Worm (Caenorhabditis elegans) whole organism, late embryonic: ENCODE results near the gene str-18.
A peak's percentile ranks its signal among the peaks of the same experiment; 100 is the strongest.
"Not testable (repeated sequence)": the region's sequence is repeated elsewhere in the genome, so short reads cannot be mapped to it uniquely, and the experiment has no call there.

Experiments
- C38D4.7 ChIP-seq: fragments of 200-800 bp; sonication (Bioruptor generic); optimal IDR thresholded peaks from 2 replicates; lab custom pipeline; 2018; ENCODE audit warnings: mild to moderate bottlenecking, missing genetic modification characterization, moderate library complexity, missing compliant biosample characterization
- K09A11.1 ChIP-seq: sonication (generic microtip); optimal IDR thresholded peaks from 2 replicates; lab custom pipeline; 2017; ENCODE audit warnings: antibody characterized with exemption, mild to moderate bottlenecking, missing genetic modification characterization, missing compliant biosample characterization; ENCODE audit not compliant: insufficient read depth
- ceh-19 ChIP-seq: fragments of 200-800 bp; sonication (Bioruptor generic); optimal IDR thresholded peaks from 2 replicates; lab custom pipeline; 2018; ENCODE audit warnings: mild to moderate bottlenecking, missing genetic modification characterization, missing compliant biosample characterization
- ceh-2 ChIP-seq: sonication (generic microtip); optimal IDR thresholded peaks from 2 replicates; lab custom pipeline; 2016; ENCODE audit warnings: missing genotype, missing genetic modification characterization, missing compliant biosample characterization
- ceh-22 ChIP-seq: sonication (generic microtip); optimal IDR thresholded peaks from 2 replicates; lab custom pipeline; 2017; ENCODE audit warnings: missing biosample characterization, missing genetic modification characterization
- ceh-31 ChIP-seq: sonication (generic microtip); optimal IDR thresholded peaks from 2 replicates; lab custom pipeline; 2016; ENCODE audit warnings: missing genetic modification characterization, missing compliant biosample characterization
- ceh-34 ChIP-seq: sonication (generic microtip); optimal IDR thresholded peaks from 2 replicates; lab custom pipeline; 2016; ENCODE audit warnings: mild to moderate bottlenecking, missing genetic modification characterization, missing compliant biosample characterization
- ceh-45 ChIP-seq: fragments of 200-800 bp; sonication (Bioruptor generic); IDR thresholded peaks from 2 replicates; pipeline ENCODE4 v1.3.6; 2022; ENCODE audit warnings: missing genetic modification reagents, missing genetic modification characterization, missing compliant biosample characterization
- ceh-48 ChIP-seq: sonication (generic microtip); optimal IDR thresholded peaks from 2 replicates; lab custom pipeline; 2016; ENCODE audit warnings: missing genetic modification characterization, inconsistent platforms, missing compliant biosample characterization
- ceh-6 ChIP-seq: fragments of 200-800 bp; sonication (Bioruptor generic); optimal IDR thresholded peaks from 2 replicates; lab custom pipeline; 2018; ENCODE audit warnings: mild to moderate bottlenecking, missing genetic modification characterization, missing compliant biosample characterization
- ceh-9 ChIP-seq: sonication (generic microtip); optimal IDR thresholded peaks from 2 replicates; lab custom pipeline; 2016; ENCODE audit warnings: mild to moderate bottlenecking, missing genetic modification characterization, inconsistent platforms, missing compliant biosample characterization
- che-1 ChIP-seq: sonication (generic microtip); optimal IDR thresholded peaks from 2 replicates; lab custom pipeline; 2016; ENCODE audit warnings: mild to moderate bottlenecking, missing genetic modification characterization, missing compliant biosample characterization
- dve-1 ChIP-seq: sonication (generic microtip); optimal IDR thresholded peaks from 2 replicates; lab custom pipeline; 2017; ENCODE audit warnings: antibody characterized with exemption, mild to moderate bottlenecking, missing genetic modification characterization, missing compliant biosample characterization
- elt-2 ChIP-seq: sonication (generic microtip); optimal IDR thresholded peaks from 2 replicates; lab custom pipeline; 2016; ENCODE audit warnings: missing genetic modification reagents, missing genetic modification characterization, missing compliant biosample characterization
- ets-4 ChIP-seq: sonication (generic microtip); optimal IDR thresholded peaks from 2 replicates; lab custom pipeline; 2016; ENCODE audit warnings: missing genetic modification characterization, missing compliant biosample characterization
- eyg-1 ChIP-seq: sonication (generic microtip); optimal IDR thresholded peaks from 2 replicates; lab custom pipeline; 2016; ENCODE audit warnings: missing genotype, missing genetic modification characterization, missing compliant biosample characterization
- fax-1 ChIP-seq: sonication (generic microtip); optimal IDR thresholded peaks from 2 replicates; lab custom pipeline; 2016; ENCODE audit warnings: missing genotype, missing genetic modification characterization, missing compliant biosample characterization
- fkh-10 ChIP-seq: fragments of 150-350 bp; optimal IDR thresholded peaks from 2 replicates; lab custom pipeline; 2014; ENCODE audit warnings: missing biosample characterization, missing genetic modification reagents, missing genetic modification characterization
- fkh-6 ChIP-seq: sonication (generic microtip); optimal IDR thresholded peaks from 2 replicates; lab custom pipeline; 2016; ENCODE audit warnings: missing genetic modification characterization, missing compliant biosample characterization
- gmeb-2 ChIP-seq: sonication (generic microtip); optimal IDR thresholded peaks from 2 replicates; lab custom pipeline; 2016; ENCODE audit warnings: missing genetic modification characterization, inconsistent platforms, missing compliant biosample characterization
- hlh-15 ChIP-seq: sonication (generic microtip); optimal IDR thresholded peaks from 2 replicates; lab custom pipeline; 2016; ENCODE audit warnings: missing genetic modification characterization, missing compliant biosample characterization
- hlh-8 ChIP-seq: sonication (generic microtip); optimal IDR thresholded peaks from 2 replicates; lab custom pipeline; 2016; ENCODE audit warnings: missing genotype, missing genetic modification characterization, missing compliant biosample characterization
- lin-11 ChIP-seq: fragments of 200-800 bp; sonication (Bioruptor generic); optimal IDR thresholded peaks from 2 replicates; lab custom pipeline; 2018; ENCODE audit warnings: mild to moderate bottlenecking, missing genetic modification characterization, missing compliant biosample characterization
- mec-3 ChIP-seq: sonication (generic microtip); optimal IDR thresholded peaks from 2 replicates; lab custom pipeline; 2016; ENCODE audit warnings: borderline replicate concordance, missing genetic modification characterization, missing compliant biosample characterization
- nhr-232 ChIP-seq: sonication (generic microtip); optimal IDR thresholded peaks from 2 replicates; lab custom pipeline; 2016; ENCODE audit warnings: missing genetic modification characterization, missing compliant biosample characterization
- odd-2 ChIP-seq: sonication (generic microtip); optimal IDR thresholded peaks from 2 replicates; lab custom pipeline; 2017; ENCODE audit warnings: antibody characterized with exemption, mild to moderate bottlenecking, missing genetic modification characterization, missing compliant biosample characterization
- pat-9 ChIP-seq: fragments of 200-800 bp; sonication (Bioruptor generic); optimal IDR thresholded peaks from 2 replicates; lab custom pipeline; 2018; ENCODE audit warnings: mild to moderate bottlenecking, missing genetic modification characterization, moderate library complexity, missing compliant biosample characterization
- pha-2 ChIP-seq: sonication (generic microtip); optimal IDR thresholded peaks from 2 replicates; lab custom pipeline; 2017; ENCODE audit warnings: mild to moderate bottlenecking, missing genetic modification characterization, missing compliant biosample characterization
- pha-4 ChIP-seq: fragments of 150-350 bp; optimal IDR thresholded peaks from 2 replicates; lab custom pipeline; 2018; ENCODE audit warnings: missing biosample characterization, missing genetic modification reagents, missing genetic modification characterization
- pros-1 ChIP-seq: fragments of 150-350 bp; optimal IDR thresholded peaks from 2 replicates; lab custom pipeline; 2014; ENCODE audit warnings: missing biosample characterization, missing genetic modification reagents, missing genetic modification characterization
- ref-2 ChIP-seq: sonication (generic microtip); optimal IDR thresholded peaks from 2 replicates; lab custom pipeline; 2016; ENCODE audit warnings: missing genetic modification characterization, missing compliant biosample characterization
- sdc-2 ChIP-seq: sonication (generic microtip); optimal IDR thresholded peaks from 2 replicates; lab custom pipeline; 2016; ENCODE audit warnings: missing genotype, missing genetic modification characterization, missing compliant biosample characterization
- sox-2 ChIP-seq: fragments of 200-800 bp; sonication (Bioruptor generic); IDR thresholded peaks from 2 replicates; pipeline ENCODE4 v1.3.6; 2022; ENCODE audit warnings: missing genetic modification reagents, missing genetic modification characterization, missing compliant biosample characterization
- syd-9 ChIP-seq: sonication (generic microtip); optimal IDR thresholded peaks from 2 replicates; lab custom pipeline; 2016; ENCODE audit warnings: mild to moderate bottlenecking, missing genetic modification characterization, moderate library complexity, missing compliant biosample characterization
- ttx-3 ChIP-seq: sonication (generic microtip); optimal IDR thresholded peaks from 2 replicates; lab custom pipeline; 2016; ENCODE audit warnings: missing genetic modification reagents, missing genetic modification characterization, missing compliant biosample characterization
- unc-3 ChIP-seq, 2 experiments: fragments of 200-800 bp in 1 of 2; sonication (Bioruptor generic) in 1 of 2; sonication (generic microtip) in 1 of 2; conservative IDR thresholded peaks in 1 of 2; optimal IDR thresholded peaks in 1 of 2; 2 replicates each; pipeline versions ENCODE4 v1.3.6 to Lab custom; 2016 to 2022; ENCODE audit warnings: missing compliant biosample characterization in 2 of 2, missing genetic modification characterization in 2 of 2, missing genetic modification reagents in 1 of 2
- unc-55 ChIP-seq: sonication (generic microtip); optimal IDR thresholded peaks from 2 replicates; lab custom pipeline; 2017; ENCODE audit warnings: missing biosample characterization, missing genetic modification reagents, missing genetic modification characterization
- unc-86 ChIP-seq: sonication (generic microtip); optimal IDR thresholded peaks from 2 replicates; lab custom pipeline; 2016; ENCODE audit warnings: missing genetic modification characterization, missing compliant biosample characterization
- zip-5 ChIP-seq: sonication (generic microtip); optimal IDR thresholded peaks from 2 replicates; lab custom pipeline; 2016; ENCODE audit warnings: missing genetic modification characterization, missing compliant biosample characterization

The str-18 gene

ce11 chrV:15766122-15766594, 24.4 kb upstream of the str-18 start, which contains the start of the genes haf-3 and F57A10.2 (continued):
- TF ChIP-seq lin-11 (tag; lab: Kevin White, UChicago) = peak; percentile 10

DNA sequence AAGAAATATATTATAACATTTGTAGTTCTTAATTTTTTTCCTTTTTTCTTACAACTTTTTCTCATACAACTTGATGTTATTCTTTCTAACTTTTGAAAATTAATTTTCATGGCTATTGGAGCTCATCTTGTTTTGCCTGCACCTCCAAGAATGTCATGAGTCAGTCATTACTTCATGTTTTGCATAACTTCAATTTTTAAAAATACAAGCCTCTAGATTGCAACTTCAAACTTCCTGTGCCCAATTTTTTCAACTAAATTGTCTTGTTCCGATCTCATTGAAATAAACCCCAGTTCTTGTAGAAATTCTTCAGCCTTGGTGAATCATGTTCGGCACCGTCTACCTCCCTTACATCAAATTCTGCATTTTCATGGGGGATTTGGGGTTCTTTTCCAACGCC, 16.7 kb upstream of the str-18 start, which contains the start of gene str-9:
TSS of gene str-9 (plus strand) at position 301 of the 400 bp plus-strand sequence.
- no peak for TF ChIP-seq unc-55 (GFP tag; lab: Kevin White, UChicago)
- no peak for TF ChIP-seq fkh-10 (GFP tag; lab: Kevin White, UChicago)
- TF ChIP-seq eyg-1 (tag; lab: Kevin White, UChicago) = no peak
- no peak for TF ChIP-seq pros-1
- TF ChIP-seq zip-5 (tag; lab: Kevin White, UChicago) = no peak
- no peak for TF ChIP-seq unc-3 (GFP tag; conservative IDR thresholded peaks at IDR 0.05; lab: Robert Waterston, UW)
- TF ChIP-seq unc-3 (tag; optimal IDR thresholded peaks at IDR 0.05; lab: Kevin White, UChicago) = no peak
- no peak for TF ChIP-seq hlh-15 (tag; lab: Kevin White, UChicago)
- TF ChIP-seq hlh-8 (tag; lab: Kevin White, UChicago) = no peak
- TF ChIP-seq ceh-48 (tag; lab: Kevin White, UChicago) = no peak
- no peak for TF ChIP-seq ceh-34 (tag; lab: Kevin White, UChicago)
- no peak for TF ChIP-seq K09A11.1 (tag; lab: Kevin White, UChicago)
- TF ChIP-seq, all 69 proteins: peak for 0

- TF ChIP-seq hlh-15 (tag; lab: Kevin White, UChicago) = no peak
- TF ChIP-seq elt-2 (tag; lab: Kevin White, UChicago) = no peak
- no peak for TF ChIP-seq fax-1 (tag; lab: Kevin White, UChicago)
- no peak for TF ChIP-seq ceh-31 (tag; lab: Kevin White, UChicago)
- no peak for TF ChIP-seq nhr-232
- TF ChIP-seq sox-2 (GFP tag; lab: Robert Waterston, UW) = no peak
- TF ChIP-seq mec-3 (tag; lab: Kevin White, UChicago) = no peak
- TF ChIP-seq ceh-45 (GFP tag; lab: Robert Waterston, UW) = no peak
- no peak for TF ChIP-seq ceh-19 (GFP tag; lab: Kevin White, UChicago)
- TF ChIP-seq ceh-9 (tag; lab: Kevin White, UChicago) = no peak
- TF ChIP-seq ceh-22 (tag; lab: Kevin White, UChicago) = no peak
- TF ChIP-seq fkh-6 = no peak
- no peak for TF ChIP-seq pat-9 (tag; lab: Kevin White, UChicago)
- TF ChIP-seq syd-9 = no peak
- no peak for TF ChIP-seq K09A11.1 (tag; lab: Kevin White, UChicago)
Measured at ce11 chrV:15757645-15758044, 15.9 kb upstream of the str-18 start.

DNA sequence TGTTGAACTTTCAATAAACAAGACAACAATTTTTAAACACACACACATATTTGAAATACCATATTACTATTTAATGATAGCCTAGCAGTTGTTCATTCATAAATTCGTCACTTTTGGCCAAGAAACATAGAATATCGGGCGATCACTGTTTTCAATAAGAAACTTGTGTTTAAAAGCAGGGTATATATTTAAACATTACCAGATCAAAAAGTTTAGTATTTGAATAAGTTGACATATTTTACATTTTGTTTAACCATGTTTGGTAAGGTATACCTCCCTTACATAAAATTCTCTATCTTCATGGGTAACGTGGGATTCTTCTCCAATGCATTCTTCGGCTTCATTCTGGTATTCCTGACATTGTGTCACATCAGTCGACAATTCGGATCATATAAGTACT, 13.0 kb upstream of the str-18 start, which contains the start of gene str-8:
TSS of gene str-8 (plus strand) at position 301 of the 400 bp plus-strand sequence.
- not testable (repeated sequence) for TF ChIP-seq unc-86 (tag; lab: Kevin White, UChicago); pha-2; gmeb-2 (tag; lab: Kevin White, UChicago)

ce11 chrV:15752941-15753340, 11.2 kb upstream of the str-18 start, which contains the start of gene str-5:
str-5 (plus strand) TSS chrV:15753241.
- not testable (repeated sequence) for TF ChIP-seq ref-2, mec-3, ceh-9 (tag; lab: Kevin White, UChicago)

DNA sequence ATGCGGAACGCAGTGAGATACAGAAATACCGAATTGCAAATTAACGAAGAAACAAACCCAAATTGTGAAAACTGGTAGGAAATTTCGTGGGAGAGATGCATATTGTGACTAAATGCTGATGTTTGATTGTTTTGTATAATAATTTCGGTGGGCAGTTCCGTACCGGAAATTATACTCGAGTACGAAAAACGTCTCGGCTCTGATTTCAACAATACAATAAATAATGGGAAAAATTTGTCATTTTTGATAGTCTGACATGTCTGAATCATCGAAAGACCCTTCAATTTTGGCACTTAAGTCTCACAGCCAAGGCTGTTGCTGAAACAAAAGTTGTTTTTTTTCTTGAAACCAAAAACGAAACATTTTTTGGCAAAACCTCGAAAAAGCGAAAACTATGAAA, 10.3 kb upstream of the str-18 start, which contains the start of gene str-43:
TSS of gene str-43 (minus strand) at position 101 of the 400 bp plus-strand sequence.
- no peak for TF ChIP-seq dve-1 (tag; lab: Kevin White, UChicago)
- TF ChIP-seq sdc-2 (tag; lab: Kevin White, UChicago) = no peak
- TF ChIP-seq sox-2 (GFP tag; lab: Robert Waterston, UW) = no peak
- TF ChIP-seq unc-86 (tag; lab: Kevin White, UChicago) = no peak
- no peak for TF ChIP-seq fax-1 (tag; lab: Kevin White, UChicago)
- no peak for TF ChIP-seq ttx-3 (tag; lab: Kevin White, UChicago)
- TF ChIP-seq che-1 (tag; lab: Kevin White, UChicago) = no peak
- TF ChIP-seq eyg-1 (tag; lab: Kevin White, UChicago) = no peak
- no peak for TF ChIP-seq ceh-6 (GFP tag; lab: Kevin White, UChicago)
- no peak for TF ChIP-seq pha-4 (tag; lab: Kevin White, UChicago)
- no peak for TF ChIP-seq C38D4.7 (GFP tag; lab: Kevin White, UChicago)
- no peak for TF ChIP-seq ceh-9 (tag; lab: Kevin White, UChicago)
- TF ChIP-seq ceh-2 = no peak
- no peak for TF ChIP-seq nhr-232
- no peak for TF ChIP-seq ceh-48 (tag; lab: Kevin White, UChicago)
- no peak for TF ChIP-seq odd-2 (tag; lab: Kevin White, UChicago)
- TF ChIP-seq mec-3 (tag; lab: Kevin White, UChicago) = no peak
- no peak for TF ChIP-seq ets-4 (tag; lab: Kevin White, UChicago)
